Worm (Caenorhabditis elegans) whole organism, young adult: Measurements from ENCODE around the gene Y39B6A.13.

Experiments
- B0035.1 ChIP-seq: sonication (generic microtip); optimal IDR thresholded peaks from 2 replicates; lab custom pipeline; 2016; ENCODE audit warnings: missing genetic modification characterization, mild to moderate bottlenecking, missing compliant biosample characterization, missing genotype, missing genetic modification reagents
- B0261.1 ChIP-seq: sonication (generic microtip); optimal IDR thresholded peaks from 2 replicates; lab custom pipeline; 2016; ENCODE audit warnings: mild to moderate bottlenecking, missing genetic modification characterization, moderate library complexity, missing compliant biosample characterization
- D2030.7 ChIP-seq: fragments of 200-800 bp; sonication (Bioruptor generic); IDR thresholded peaks from 2 replicates; pipeline ENCODE4 v1.3.6; 2022; ENCODE audit warnings: missing genetic modification reagents, missing genetic modification characterization, missing compliant biosample characterization
- F10E7.11 ChIP-seq: sonication (generic microtip); optimal IDR thresholded peaks from 2 replicates; lab custom pipeline; 2017; ENCODE audit warnings: mild to moderate bottlenecking, missing genetic modification characterization, moderate library complexity, missing compliant biosample characterization
- F23B12.7 ChIP-seq: sonication (generic microtip); optimal IDR thresholded peaks from 2 replicates; lab custom pipeline; 2017; ENCODE audit warnings: missing genetic modification characterization, mild to moderate bottlenecking, missing compliant biosample characterization, antibody characterized with exemption, moderate library complexity; ENCODE audit not compliant: insufficient read depth
- F33H1.4 ChIP-seq: fragments of 200-800 bp; sonication (Bioruptor generic); IDR thresholded peaks from 2 replicates; pipeline ENCODE4 v1.3.6; 2022; ENCODE audit warnings: missing genetic modification reagents, missing genetic modification characterization, missing compliant biosample characterization
- T07F8.4 ChIP-seq: sonication (generic microtip); optimal IDR thresholded peaks from 2 replicates; lab custom pipeline; 2016; ENCODE audit warnings: mild to moderate bottlenecking, missing genetic modification characterization, moderate library complexity, missing compliant biosample characterization
- Y53F4B.3 ChIP-seq: fragments of 200-800 bp; sonication (Bioruptor generic); IDR thresholded peaks from 2 replicates; pipeline ENCODE4 v1.3.6; 2022; ENCODE audit warnings: missing genetic modification reagents, missing genetic modification characterization, missing compliant biosample characterization
- Y53G8AR.9 ChIP-seq: fragments of 200-800 bp; sonication (Bioruptor generic); conservative IDR thresholded peaks from 2 replicates; pipeline ENCODE4 v1.3.6; 2022; ENCODE audit warnings: missing genetic modification reagents, missing genetic modification characterization, missing compliant biosample characterization
- Y67H2A.10 ChIP-seq: fragments of 200-800 bp; sonication (Bioruptor generic); conservative IDR thresholded peaks from 2 replicates; pipeline ENCODE4 v1.3.6; 2022; ENCODE audit warnings: missing genetic modification reagents, missing genetic modification characterization, missing compliant biosample characterization
- akir-1 ChIP-seq: fragments of 200-800 bp; sonication (Bioruptor generic); optimal IDR thresholded peaks from 2 replicates; lab custom pipeline; 2018; ENCODE audit warnings: mild to moderate bottlenecking, missing genetic modification characterization, moderate library complexity, missing compliant biosample characterization
- ama-1 ChIP-seq, 3 experiments: fragments of 150-350 bp in 1 of 3; sonication (generic microtip) in 2 of 3; optimal IDR thresholded peaks; 2 replicates each; lab custom pipeline; 2014 to 2018; ENCODE audit warnings: missing biosample characterization in 2 of 3, missing genetic modification characterization in 2 of 3, missing genetic modification reagents in 2 of 3
- aptf-2 ChIP-seq: fragments of 200-800 bp; sonication (Bioruptor generic); conservative IDR thresholded peaks from 2 replicates; pipeline ENCODE4 v1.3.6; 2022; ENCODE audit warnings: missing genetic modification reagents, missing genetic modification characterization, missing compliant biosample characterization
- aptf-3 ChIP-seq: fragments of 200-800 bp; sonication (Bioruptor generic); IDR thresholded peaks from 2 replicates; pipeline ENCODE4 v1.3.6; 2022; ENCODE audit warnings: missing genetic modification characterization, missing compliant biosample characterization
- attf-6 ChIP-seq: fragments of 200-800 bp; sonication (Bioruptor generic); IDR thresholded peaks from 2 replicates; pipeline ENCODE4 v1.3.6; 2022; ENCODE audit warnings: missing genetic modification reagents, missing genetic modification characterization, missing compliant biosample characterization
- ccch-3 ChIP-seq: fragments of 200-800 bp; sonication (Bioruptor generic); optimal IDR thresholded peaks from 2 replicates; lab custom pipeline; 2018; ENCODE audit warnings: mild to moderate bottlenecking, missing genetic modification characterization, missing compliant biosample characterization
- ceh-40 ChIP-seq: fragments of 200-800 bp; sonication (Bioruptor generic); IDR thresholded peaks from 2 replicates; pipeline ENCODE4 v1.3.6; 2022; ENCODE audit warnings: missing genetic modification characterization, missing compliant biosample characterization
- chd-7 ChIP-seq: sonication (generic microtip); optimal IDR thresholded peaks from 2 replicates; lab custom pipeline; 2016; ENCODE audit warnings: mild to moderate bottlenecking, missing genetic modification characterization, moderate library complexity, missing compliant biosample characterization
- dpff-1 ChIP-seq: sonication (generic microtip); optimal IDR thresholded peaks from 2 replicates; lab custom pipeline; 2017; ENCODE audit warnings: mild to moderate bottlenecking, missing genetic modification characterization, missing compliant biosample characterization
- egl-44 ChIP-seq: fragments of 200-800 bp; sonication (Bioruptor generic); IDR thresholded peaks from 2 replicates; pipeline ENCODE4 v1.3.6; 2022; ENCODE audit warnings: missing genetic modification reagents, missing genetic modification characterization, missing compliant biosample characterization
- ekl-4 ChIP-seq: fragments of 200-800 bp; sonication (Bioruptor generic); IDR thresholded peaks from 2 replicates; pipeline ENCODE4 v1.3.6; 2022; ENCODE audit warnings: missing genetic modification reagents, missing genetic modification characterization, missing compliant biosample characterization
- ets-4 ChIP-seq: fragments of 200-800 bp; sonication (Bioruptor generic); optimal IDR thresholded peaks from 2 replicates; lab custom pipeline; 2018; ENCODE audit warnings: mild to moderate bottlenecking, missing genetic modification characterization, missing compliant biosample characterization
- fkh-3 ChIP-seq: sonication (generic microtip); optimal IDR thresholded peaks from 2 replicates; lab custom pipeline; 2016; ENCODE audit warnings: mild to moderate bottlenecking, missing genetic modification characterization, missing compliant biosample characterization
- hlh-12 ChIP-seq: sonication (generic microtip); optimal IDR thresholded peaks from 2 replicates; lab custom pipeline; 2016; ENCODE audit warnings: missing genetic modification characterization, missing compliant biosample characterization
- hlh-26 ChIP-seq: fragments of 200-800 bp; sonication (Bioruptor generic); conservative IDR thresholded peaks from 2 replicates; pipeline ENCODE4 v1.3.6; 2022; ENCODE audit warnings: missing genetic modification reagents, missing genetic modification characterization, missing compliant biosample characterization
- hmg-1.2 ChIP-seq: fragments of 200-800 bp; sonication (Bioruptor generic); IDR thresholded peaks from 2 replicates; pipeline ENCODE4 v1.3.6; 2022; ENCODE audit warnings: missing genetic modification reagents, missing genetic modification characterization, missing compliant biosample characterization
- hrde-1 ChIP-seq: sonication (generic microtip); optimal IDR thresholded peaks from 2 replicates; lab custom pipeline; 2016; ENCODE audit warnings: missing genetic modification characterization, mild to moderate bottlenecking, missing compliant biosample characterization, moderate library complexity, missing genotype, missing genetic modification reagents, borderline replicate concordance
- let-526 ChIP-seq: fragments of 200-800 bp; sonication (Bioruptor generic); IDR thresholded peaks from 2 replicates; pipeline ENCODE4 v1.3.6; 2022; ENCODE audit warnings: missing genetic modification reagents, missing genetic modification characterization, missing compliant biosample characterization
- lir-1 ChIP-seq: fragments of 200-800 bp; sonication (Bioruptor generic); conservative IDR thresholded peaks from 2 replicates; pipeline ENCODE4 v1.3.6; 2022; ENCODE audit warnings: missing genetic modification reagents, missing genetic modification characterization, missing compliant biosample characterization
- lsl-1 ChIP-seq: fragments of 200-800 bp; sonication (Bioruptor generic); optimal IDR thresholded peaks from 2 replicates; lab custom pipeline; 2018; ENCODE audit warnings: mild to moderate bottlenecking, missing genetic modification characterization, moderate library complexity, missing compliant biosample characterization
- mcd-1 ChIP-seq: fragments of 200-800 bp; sonication (Bioruptor generic); IDR thresholded peaks from 2 replicates; pipeline ENCODE4 v1.3.6; 2022; ENCODE audit warnings: missing genetic modification reagents, missing genetic modification characterization, missing compliant biosample characterization
- nfya-2 ChIP-seq: fragments of 200-800 bp; sonication (Bioruptor generic); IDR thresholded peaks from 2 replicates; pipeline ENCODE4 v1.3.6; 2022; ENCODE audit warnings: missing genetic modification reagents, missing genetic modification characterization, missing compliant biosample characterization
- nfyb-1 ChIP-seq: fragments of 200-800 bp; sonication (Bioruptor generic); IDR thresholded peaks from 2 replicates; pipeline ENCODE4 v1.3.6; 2022; ENCODE audit warnings: missing genetic modification reagents, missing genetic modification characterization, missing compliant biosample characterization
- nhr-179 ChIP-seq: sonication (generic microtip); optimal IDR thresholded peaks from 2 replicates; lab custom pipeline; 2016; ENCODE audit warnings: mild to moderate bottlenecking, missing genetic modification characterization, missing compliant biosample characterization
- nhr-27 ChIP-seq: fragments of 200-800 bp; sonication (Bioruptor generic); optimal IDR thresholded peaks from 2 replicates; lab custom pipeline; 2018; ENCODE audit warnings: mild to moderate bottlenecking, missing genetic modification characterization, moderate library complexity, missing compliant biosample characterization
- pbrm-1 ChIP-seq: fragments of 200-800 bp; sonication (Bioruptor generic); IDR thresholded peaks from 2 replicates; pipeline ENCODE4 v1.3.6; 2022; ENCODE audit warnings: missing genetic modification reagents, missing genetic modification characterization, missing compliant biosample characterization
- pha-4 ChIP-seq: fragments of 150-350 bp; sonication (generic microtip); optimal IDR thresholded peaks from 2 replicates; lab custom pipeline; 2014; ENCODE audit warnings: missing biosample characterization, missing genetic modification reagents, missing genetic modification characterization
- repo-1 ChIP-seq: sonication (generic microtip); optimal IDR thresholded peaks from 2 replicates; lab custom pipeline; 2017; ENCODE audit warnings: mild to moderate bottlenecking, missing genetic modification characterization, missing compliant biosample characterization
- sea-2 ChIP-seq: fragments of 200-800 bp; sonication (Bioruptor generic); IDR thresholded peaks from 2 replicates; pipeline ENCODE4 v1.3.6; 2022; ENCODE audit warnings: missing genetic modification characterization, missing compliant biosample characterization
- snpc-1.1 ChIP-seq: sonication (generic microtip); optimal IDR thresholded peaks from 2 replicates; lab custom pipeline; 2017; ENCODE audit warnings: missing genetic modification characterization, mild to moderate bottlenecking, missing compliant biosample characterization, antibody characterized with exemption, moderate library complexity, missing genotype, missing genetic modification reagents; ENCODE audit not compliant: insufficient read depth
- snpc-3.4 ChIP-seq: sonication (generic microtip); optimal IDR thresholded peaks from 2 replicates; lab custom pipeline; 2017; ENCODE audit warnings: missing genetic modification characterization, mild to moderate bottlenecking, missing compliant biosample characterization, antibody characterized with exemption, moderate library complexity, missing genotype, missing genetic modification reagents
- tbx-9 ChIP-seq: sonication (generic microtip); optimal IDR thresholded peaks from 2 replicates; lab custom pipeline; 2016; ENCODE audit warnings: borderline replicate concordance, missing genetic modification characterization, inconsistent platforms, missing compliant biosample characterization
- unc-130 ChIP-seq: sonication (generic microtip); optimal IDR thresholded peaks from 2 replicates; lab custom pipeline; 2016; ENCODE audit warnings: missing genetic modification reagents, missing genetic modification characterization, missing compliant biosample characterization
- xnd-1 ChIP-seq: sonication (generic microtip); optimal IDR thresholded peaks from 2 replicates; lab custom pipeline; 2016; ENCODE audit warnings: missing genotype, missing genetic modification reagents, missing genetic modification characterization, missing compliant biosample characterization
- zfh-2 ChIP-seq: fragments of 200-800 bp; sonication (Bioruptor generic); conservative IDR thresholded peaks from 2 replicates; pipeline ENCODE4 v1.3.6; 2022; ENCODE audit warnings: missing genetic modification reagents, missing genetic modification characterization, missing compliant biosample characterization
- zim-3 ChIP-seq: sonication (generic microtip); optimal IDR thresholded peaks from 2 replicates; lab custom pipeline; 2017; ENCODE audit warnings: mild to moderate bottlenecking, missing genetic modification characterization, moderate library complexity, missing compliant biosample characterization
- ztf-25 ChIP-seq: fragments of 200-800 bp; sonication (Bioruptor generic); IDR thresholded peaks from 2 replicates; pipeline ENCODE4 v1.3.6; 2022; ENCODE audit warnings: missing genetic modification reagents, missing genetic modification characterization, missing compliant biosample characterization
- ztf-3 ChIP-seq: fragments of 200-800 bp; sonication (Bioruptor generic); optimal IDR thresholded peaks from 2 replicates; lab custom pipeline; 2018; ENCODE audit warnings: mild to moderate bottlenecking, missing genetic modification characterization, missing compliant biosample characterization

The Y39B6A.13 gene

DNA sequence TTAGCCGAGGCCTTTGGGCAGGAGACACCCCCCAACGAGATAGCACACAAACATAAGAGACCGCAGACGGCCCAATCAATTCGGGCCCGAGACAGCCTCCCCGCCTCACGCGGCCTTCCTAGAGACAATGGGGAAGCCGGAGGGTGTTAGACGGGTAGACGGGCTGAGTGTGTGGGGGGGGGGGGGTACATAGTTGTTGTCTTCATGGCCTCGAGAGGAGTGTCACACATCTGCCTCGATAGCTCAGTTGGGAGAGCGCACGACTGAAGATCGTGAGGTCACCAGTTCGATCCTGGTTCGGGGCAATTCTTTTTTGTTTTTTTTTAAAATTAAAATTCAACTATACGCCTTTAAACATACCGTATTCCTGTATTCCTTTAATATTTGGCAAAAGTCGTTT, 6.6 kb upstream of the Y39B6A.13 start (continued):
- TF ChIP-seq lir-1 (no peak), nfyb-1 (GFP tag; lab: Robert Waterston, UW) (peak; percentile 89), chd-7 (tag; lab: Kevin White, UChicago) (no peak), let-526 (GFP tag; lab: Robert Waterston, UW) (no peak), T07F8.4 (tag; lab: Kevin White, UChicago) (no peak), F10E7.11 (no peak), lsl-1 (peak; percentile 58), ccch-3 (GFP tag; lab: Kevin White, UChicago) (no peak), nfya-2 (GFP tag; lab: Robert Waterston, UW) (no peak), pbrm-1 (GFP tag; lab: Robert Waterston, UW) (peak; percentile 81), mcd-1 (GFP tag; lab: Robert Waterston, UW) (peak; percentile 76), fkh-3 (tag; lab: Kevin White, UChicago) (peak; percentile 56), akir-1 (GFP tag; lab: Kevin White, UChicago) (no peak), xnd-1 (tag; lab: Kevin White, UChicago) (no peak), attf-6 (peak; percentile 68), snpc-1.1 (tag; lab: Kevin White, UChicago) (no peak), nhr-179 (tag; lab: Kevin White, UChicago) (no peak), hlh-12 (tag; lab: Kevin White, UChicago) (peak; percentile 60), aptf-3 (0 out of 2 replicates have a peak, but pooled peaks have one; percentile 88), unc-130 (GFP tag; lab: Kevin White, UChicago) (no peak), repo-1 (tag; lab: Kevin White, UChicago) (no peak), F33H1.4 (GFP tag; lab: Robert Waterston, UW) (peak; percentile 29), tbx-9 (tag; lab: Kevin White, UChicago) (no peak), hrde-1 (tag; lab: Kevin White, UChicago) (no peak), ceh-40 (GFP tag; lab: Robert Waterston, UW) (0 out of 2 replicates have a peak, but pooled peaks have one; percentile 55), B0261.1 (peak; percentile 93), zim-3 (tag; lab: Kevin White, UChicago) (peak; percentile 51), F23B12.7 (peak; percentile 52), zfh-2 (peak; percentile 96), ztf-3 (peak; percentile 44), Y53G8AR.9 (GFP tag; lab: Robert Waterston, UW) (peak; percentile 67; the same call in 1 of the 2 replicates), ets-4 (no peak), nhr-27 (tag; lab: Kevin White, UChicago) (no peak), ekl-4 (GFP tag; lab: Robert Waterston, UW) (peak; percentile 78; the same call in 1 of the 2 replicates), Y53F4B.3 (GFP tag; lab: Robert Waterston, UW) (peak; percentile 23; the same call in 1 of the 2 replicates), hlh-26 (GFP tag; lab: Robert Waterston, UW) (no peak), Y67H2A.10 (GFP tag; lab: Robert Waterston, UW) (peak; percentile 41; the same call in 1 of the 2 replicates), ztf-25 (peak; percentile 76; the same call in 1 of the 2 replicates), snpc-3.4 (no peak), sea-2 (no peak), B0035.1 (tag; lab: Kevin White, UChicago) (no peak), pha-4 (tag; lab: Kevin White, UChicago) (no peak), D2030.7 (GFP tag; lab: Robert Waterston, UW) (peak; percentile 77), egl-44 (GFP tag; lab: Robert Waterston, UW) (peak; percentile 59; the same call in 1 of the 2 replicates), dpff-1 (tag; lab: Kevin White, UChicago) (no peak), ama-1 (optimal IDR thresholded peaks at IDR 0.05; lab: Kevin White, UChicago) (no peak), ama-1 (GFP tag; optimal IDR thresholded peaks at IDR 0.05; lab: Kevin White, UChicago) (peak in 1 of 2 experiments; percentile 69), hmg-1.2 (GFP tag; lab: Robert Waterston, UW) (peak; percentile 96), aptf-2 (GFP tag; lab: Robert Waterston, UW) (no peak)
